Fruit fly (Drosophila melanogaster) whole organism, wandering third instar larva: Measurements from ENCODE around the gene Asciz.
A peak's percentile ranks its signal among the peaks of the same experiment; 100 is the strongest.

Experiments
- CG32264 ChIP-seq: fragments of 200-800 bp; sonication (Bioruptor generic); optimal IDR thresholded peaks from 2 replicates; lab custom pipeline; 2016; ENCODE audit warnings: missing biosample characterization, missing genetic modification characterization
- CG9705 ChIP-seq: fragments of 200-800 bp; sonication (Bioruptor generic); optimal IDR thresholded peaks from 2 replicates; lab custom pipeline; 2018; ENCODE audit warnings: missing biosample characterization, mild to moderate bottlenecking, missing genetic modification characterization
- CrebA ChIP-seq: fragments of 200-800 bp; sonication (Bioruptor generic); optimal IDR thresholded peaks from 2 replicates; lab custom pipeline; 2016; ENCODE audit warnings: missing biosample characterization, mild to moderate bottlenecking, missing genetic modification characterization, borderline replicate concordance
- Dfd ChIP-seq: fragments of >200 bp; optimal IDR thresholded peaks from 2 replicates; lab custom pipeline; 2017; ENCODE audit warnings: missing biosample characterization, missing genetic modification characterization
- Dif ChIP-seq: fragments of 200-275, 200-300 bp; sonication (Bioruptor generic); optimal IDR thresholded peaks from 2 replicates; lab custom pipeline; 2018; ENCODE audit warnings: missing biosample characterization, missing genetic modification characterization; ENCODE audit not compliant: partially characterized antibody
- Hr78 ChIP-seq: fragments of >200 bp; optimal IDR thresholded peaks from 2 replicates; lab custom pipeline; 2017; ENCODE audit warnings: missing biosample characterization, missing genetic modification characterization
- Hr83 ChIP-seq: fragments of 200-300 bp; sonication (Bioruptor generic); optimal IDR thresholded peaks from 2 replicates; lab custom pipeline; 2016; ENCODE audit warnings: missing biosample characterization, mild to moderate bottlenecking, missing genetic modification characterization, moderate library complexity; ENCODE audit not compliant: poor library complexity, severe bottlenecking
- Jra ChIP-seq: sonication (Bioruptor generic); optimal IDR thresholded peaks from 2 replicates; lab custom pipeline; 2016; ENCODE audit warnings: missing biosample characterization, missing genetic modification characterization
- Mio ChIP-seq: sonication (Bioruptor generic); optimal IDR thresholded peaks from 2 replicates; lab custom pipeline; 2016; ENCODE audit warnings: missing biosample characterization, missing genetic modification characterization
- Myc ChIP-seq: fragments of >200 bp; optimal IDR thresholded peaks from 2 replicates; lab custom pipeline; 2017
- N ChIP-seq: fragments of >200 bp; optimal IDR thresholded peaks from 2 replicates; lab custom pipeline; 2018; ENCODE audit warnings: missing biosample characterization, missing external identifiers, missing genetic modification characterization
- OdsH ChIP-seq: fragments of 200-800 bp; sonication (Bioruptor generic); optimal IDR thresholded peaks from 2 replicates; lab custom pipeline; 2016; ENCODE audit warnings: missing biosample characterization, mild to moderate bottlenecking, missing genetic modification characterization
- Rel ChIP-seq, 2 experiments: fragments of 200-800 bp; sonication (Bioruptor generic) in 1 of 2; optimal IDR thresholded peaks; 2 replicates in 1 of 2; 3 replicates in 1 of 2; lab custom pipeline; 2016 to 2019; ENCODE audit warnings: mild to moderate bottlenecking in 2 of 2, missing biosample characterization in 2 of 2, missing genetic modification characterization in 2 of 2, moderate library complexity in 1 of 2
- Vsx2 ChIP-seq: fragments of 200-300, 225-300 bp; sonication (Bioruptor generic); optimal IDR thresholded peaks from 2 replicates; lab custom pipeline; 2018; ENCODE audit warnings: missing biosample characterization, missing genetic modification characterization; ENCODE audit not compliant: partially characterized antibody
- brk ChIP-seq: fragments of 200-800 bp; sonication (Bioruptor generic); optimal IDR thresholded peaks from 2 replicates; lab custom pipeline; 2016; ENCODE audit warnings: missing biosample characterization, mild to moderate bottlenecking, missing genetic modification characterization
- dl ChIP-seq, 2 experiments: fragments of 175-275, 200-275 bp in 1 of 2; fragments of 200-275 bp in 1 of 2; sonication (Bioruptor generic); optimal IDR thresholded peaks; lab custom pipeline; 2018; ENCODE audit warnings: mild to moderate bottlenecking in 2 of 2, missing biosample characterization in 2 of 2, missing genetic modification characterization in 2 of 2, moderate library complexity in 2 of 2; ENCODE audit not compliant: partially characterized antibody in 2 of 2, insufficient read depth in 1 of 2
- dsf ChIP-seq: sonication (Bioruptor generic); optimal IDR thresholded peaks from 2 replicates; lab custom pipeline; 2016; ENCODE audit warnings: missing biosample characterization, missing genetic modification characterization, borderline replicate concordance
- ey ChIP-seq: fragments of 200-800 bp; sonication (Bioruptor generic); optimal IDR thresholded peaks from 2 replicates; lab custom pipeline; 2016; ENCODE audit warnings: missing biosample characterization, missing genetic modification characterization
- foxo ChIP-seq, 2 experiments: fragments of 200-800 bp; sonication (Bioruptor generic); optimal IDR thresholded peaks; 2 replicates in 1 of 2; 3 replicates in 1 of 2; lab custom pipeline; 2016 to 2017; ENCODE audit warnings: missing biosample characterization in 2 of 2, missing genetic modification characterization in 2 of 2
- fru ChIP-seq: fragments of 200-800 bp; sonication (Bioruptor generic); optimal IDR thresholded peaks from 3 replicates; lab custom pipeline; 2016; ENCODE audit warnings: missing biosample characterization, mild to moderate bottlenecking, missing genetic modification characterization
- h ChIP-seq: fragments of 200-800 bp; sonication (Bioruptor generic); optimal IDR thresholded peaks from 3 replicates; lab custom pipeline; 2016; ENCODE audit warnings: missing biosample characterization, mild to moderate bottlenecking, missing genetic modification characterization
- jim ChIP-seq: fragments of 175-275, 200-325 bp; sonication (Bioruptor generic); optimal IDR thresholded peaks from 2 replicates; lab custom pipeline; 2016; ENCODE audit warnings: missing biosample characterization, mild to moderate bottlenecking, missing genetic modification characterization
- lola ChIP-seq: fragments of >200 bp; optimal IDR thresholded peaks from 2 replicates; lab custom pipeline; 2017; ENCODE audit warnings: missing biosample characterization, missing genetic modification characterization
- psq ChIP-seq: fragments of 200-800 bp; sonication (Bioruptor generic); optimal IDR thresholded peaks from 3 replicates; lab custom pipeline; 2017; ENCODE audit warnings: missing biosample characterization, mild to moderate bottlenecking, missing genetic modification characterization, moderate library complexity
- sage ChIP-seq: fragments of 200-800 bp; sonication (Bioruptor generic); optimal IDR thresholded peaks from 2 replicates; lab custom pipeline; 2016; ENCODE audit warnings: missing biosample characterization, mild to moderate bottlenecking, missing genetic modification characterization
- sv ChIP-seq: fragments of 200-800 bp; sonication (Bioruptor generic); optimal IDR thresholded peaks from 3 replicates; lab custom pipeline; 2016; ENCODE audit warnings: missing biosample characterization, missing genetic modification characterization
- tai ChIP-seq: sonication (Bioruptor generic); optimal IDR thresholded peaks from 2 replicates; lab custom pipeline; 2016; ENCODE audit warnings: missing biosample characterization, missing genetic modification characterization
- usp ChIP-seq: fragments of >200 bp; optimal IDR thresholded peaks from 2 replicates; lab custom pipeline; 2017; ENCODE audit warnings: missing biosample characterization, missing genetic modification characterization
- woc ChIP-seq: sonication (Bioruptor generic); optimal IDR thresholded peaks from 2 replicates; lab custom pipeline; 2016; ENCODE audit warnings: missing biosample characterization, mild to moderate bottlenecking, missing genetic modification characterization

Asciz gene

DNA sequence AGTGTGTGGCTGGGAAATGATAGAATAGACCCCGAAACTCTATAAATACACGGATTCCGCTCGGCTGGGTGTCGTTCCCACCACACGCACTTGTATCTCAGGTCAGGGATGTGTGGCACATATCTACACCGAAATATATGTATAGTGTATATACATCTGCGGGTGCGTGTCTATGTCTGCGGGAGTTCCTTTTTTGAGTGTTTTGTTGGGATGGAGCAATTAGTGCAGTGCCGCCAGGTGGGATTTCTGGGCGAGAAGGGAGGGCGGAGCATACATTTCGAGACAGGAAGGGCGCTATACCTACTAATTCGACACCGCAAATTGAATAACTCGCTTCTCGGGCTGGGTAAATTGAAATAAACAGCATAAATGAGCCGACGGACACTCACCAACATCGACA is 39.6 kb downstream of the Asciz start:
- TF ChIP-seq ey (GFP tag; lab: Kevin White, UChicago) (no peak), sage (no peak), CG9705 (GFP tag; lab: Kevin White, UChicago) (no peak), OdsH (GFP tag; lab: Kevin White, UChicago) (no peak), foxo (GFP tag; optimal IDR thresholded peaks at IDR 0.05; lab: Kevin White, UChicago) (no peak), fru (GFP tag; lab: Kevin White, UChicago) (no peak), brk (GFP tag; lab: Kevin White, UChicago) (no peak), jim (GFP tag; lab: Kevin White, UChicago) (no peak), N (GFP tag; lab: Kevin White, UChicago) (no peak), sv (GFP tag; lab: Kevin White, UChicago) (no peak), Dfd (no peak)
- TF ChIP-seq, all 38 proteins: peak for 0

DNA sequence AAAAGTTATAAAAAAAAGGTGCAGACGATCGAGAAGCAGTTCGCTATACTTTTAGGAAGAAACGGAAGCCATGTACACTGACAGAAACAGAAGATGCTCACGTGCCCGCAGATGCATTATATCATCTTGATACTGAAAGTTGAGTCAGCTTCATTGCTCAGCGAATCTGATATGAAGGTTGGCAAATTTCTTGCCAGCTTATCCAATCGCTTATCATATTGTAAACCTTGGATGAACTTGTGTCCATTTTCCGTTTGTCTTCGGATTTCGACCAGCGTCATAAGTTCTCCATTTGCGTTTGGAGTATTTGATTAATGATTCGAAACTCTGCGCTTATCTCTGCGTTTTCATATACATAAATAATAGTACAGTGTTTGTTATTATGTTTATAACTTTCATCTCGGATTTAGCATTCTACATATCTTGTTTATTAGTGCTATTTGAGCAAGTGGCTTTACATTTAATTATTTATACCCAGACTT is 40.4 kb downstream of the Asciz start:
- TF ChIP-seq psq (GFP tag; lab: Kevin White, UChicago), result peak; percentile 25
- no peak for TF ChIP-seq N (GFP tag; lab: Kevin White, UChicago)
- peak; percentile 5 for TF ChIP-seq ey (GFP tag; lab: Kevin White, UChicago)

DNA sequence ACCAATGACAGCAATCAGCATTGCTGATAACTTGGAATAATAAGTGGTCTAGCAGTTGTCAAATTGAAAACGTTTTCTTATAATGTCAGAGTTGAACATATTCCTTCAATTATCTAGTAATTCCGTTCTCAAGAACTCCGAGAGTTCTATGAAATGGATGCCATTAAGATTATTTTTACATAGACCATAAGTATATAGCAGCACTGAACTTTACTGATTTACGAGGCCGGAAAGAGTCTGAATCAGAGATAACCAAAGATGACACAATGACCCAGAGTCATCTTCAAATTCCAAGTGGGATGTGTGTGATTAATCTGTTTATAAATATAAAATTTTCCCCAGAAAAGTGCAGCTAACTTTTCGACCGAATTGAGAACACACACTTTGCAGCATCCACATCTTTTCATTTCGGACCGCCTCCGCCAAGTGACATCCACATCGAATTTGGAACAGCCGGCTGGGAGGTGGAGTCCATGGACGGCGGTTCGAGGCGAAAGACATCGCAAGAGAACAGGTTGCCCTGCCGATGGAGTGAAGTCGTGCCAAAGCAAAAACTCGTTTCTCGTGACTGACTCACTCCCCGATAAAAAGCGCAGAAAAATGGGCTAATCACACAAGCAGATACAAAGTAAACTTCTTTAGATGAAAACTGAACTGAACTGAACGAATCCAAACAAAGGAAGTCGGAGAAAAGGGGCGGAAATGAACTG is 41.0 kb downstream of the Asciz start:
- no peak for TF ChIP-seq tai (GFP tag; lab: Kevin White, UChicago)
- no peak for TF ChIP-seq lola (GFP tag; lab: Kevin White, UChicago)
- TF ChIP-seq Dif (GFP tag; lab: Kevin White, UChicago), result no peak
- peak; percentile 62 for TF ChIP-seq Vsx2 (GFP tag; lab: Kevin White, UChicago)
- TF ChIP-seq dl (GFP tag; optimal IDR thresholded peaks at IDR 0.05; lab: Kevin White, UChicago; ENCODE audit: insufficient read depth in 1 of 2, partially characterized antibody in 2 of 2), result no peak
- peak; percentile 7 for TF ChIP-seq woc
- TF ChIP-seq N (GFP tag; lab: Kevin White, UChicago), result no peak
- TF ChIP-seq usp (GFP tag; lab: Kevin White, UChicago), result no peak
- TF ChIP-seq CG32264 (GFP tag; lab: Kevin White, UChicago), result no peak
- no peak for TF ChIP-seq Hr83 (GFP tag; lab: Kevin White, UChicago)
- TF ChIP-seq brk (GFP tag; lab: Kevin White, UChicago), result no peak

DNA sequence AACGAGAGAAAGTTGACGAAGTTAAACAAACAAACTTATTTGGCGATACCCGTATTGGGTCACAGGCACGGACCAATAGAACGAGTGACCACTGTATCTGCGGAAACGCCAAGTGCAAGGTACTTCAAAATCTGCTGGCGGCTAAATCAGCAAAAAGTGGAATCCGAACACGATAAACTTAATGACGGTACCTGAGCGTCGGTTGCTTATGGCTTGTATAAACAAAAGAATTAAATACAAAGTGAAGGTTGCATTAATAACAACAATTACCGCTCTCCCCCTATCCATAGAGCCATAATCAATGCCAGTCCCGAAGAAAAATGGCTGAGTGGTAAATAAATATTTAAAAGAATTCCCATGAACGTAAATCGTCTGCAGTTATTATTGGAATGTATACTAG is 41.5 kb downstream of the Asciz start:
- TF ChIP-seq Rel (GFP tag; optimal IDR thresholded peaks at IDR 0.05; lab: Kevin White, UChicago) (no peak), Rel (tag; optimal IDR thresholded peaks at IDR 0.05; lab: Kevin White, UChicago) (peak; percentile 1), h (GFP tag; lab: Kevin White, UChicago) (peak; percentile 4), Hr78 (GFP tag; lab: Kevin White, UChicago) (no peak), dsf (GFP tag; lab: Kevin White, UChicago) (no peak), foxo (GFP tag; optimal IDR thresholded peaks at IDR 0.05; lab: Kevin White, UChicago) (peak in 1 of 2 experiments; percentile 27)

DNA sequence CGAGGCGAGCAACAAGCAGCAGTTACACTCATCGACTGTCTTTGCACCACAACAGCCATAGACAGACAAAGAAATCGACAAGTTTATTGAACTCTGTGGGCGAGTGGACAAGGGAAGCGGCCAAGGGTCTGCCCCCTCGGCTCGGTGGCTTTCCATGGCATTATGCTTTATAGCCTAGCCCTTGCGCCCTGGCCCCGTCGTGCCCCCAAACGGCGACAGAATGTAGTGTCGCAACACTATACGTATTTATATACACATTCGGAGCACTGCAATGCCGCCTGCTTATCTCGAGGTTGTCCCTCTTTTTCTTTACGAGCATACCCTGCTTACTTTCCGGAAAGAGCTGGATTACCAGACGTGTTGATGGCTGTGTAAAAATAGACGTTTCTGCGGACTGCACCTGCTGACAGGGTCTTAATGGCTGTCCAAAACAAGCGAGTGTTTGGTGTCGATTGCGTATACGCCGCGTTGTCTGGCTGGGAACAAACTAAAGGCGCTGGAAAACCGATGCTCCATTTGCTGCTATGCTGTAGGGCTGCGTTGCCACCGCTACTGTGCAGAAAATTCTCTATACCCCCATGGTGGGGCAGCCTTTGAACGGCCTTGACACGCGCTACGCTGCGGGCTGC is 43.2 kb downstream of the Asciz start:
- no peak for TF ChIP-seq woc
- TF ChIP-seq Vsx2 (GFP tag; lab: Kevin White, UChicago), result no peak
- no peak for TF ChIP-seq Myc
- TF ChIP-seq Jra, result no peak
- TF ChIP-seq h (GFP tag; lab: Kevin White, UChicago), result no peak
- no peak for TF ChIP-seq jim (GFP tag; lab: Kevin White, UChicago)
- no peak for TF ChIP-seq CrebA (GFP tag; lab: Kevin White, UChicago)
- no peak for TF ChIP-seq foxo (GFP tag; optimal IDR thresholded peaks at IDR 0.05; lab: Kevin White, UChicago)
- TF ChIP-seq Mio (GFP tag; lab: Kevin White, UChicago), result no peak
